Worm (Caenorhabditis elegans) whole organism, L1 larva: ENCODE measurements around the gene srz-97.

Experiments
- ama-1 ChIP-seq: fragments of 150-350 bp; optimal IDR thresholded peaks from 2 replicates; lab custom pipeline; 2014
- ceh-82 ChIP-seq, 3 experiments: fragments of 150-350 bp in 1 of 3; sonication (generic microtip) in 2 of 3; optimal IDR thresholded peaks; 2 replicates each; lab custom pipeline; 2014 to 2017; ENCODE audit warnings: missing biosample characterization in 3 of 3, missing genetic modification characterization in 3 of 3
- lsy-2 ChIP-seq, 2 experiments: fragments of 150-350 bp; optimal IDR thresholded peaks; 2 replicates each; lab custom pipeline; 2014; ENCODE audit warnings: missing biosample characterization in 2 of 2, missing genetic modification characterization in 2 of 2
- mep-1 ChIP-seq: fragments of 150-350 bp; optimal IDR thresholded peaks from 2 replicates; lab custom pipeline; 2014; ENCODE audit warnings: missing biosample characterization, missing genetic modification characterization
- nhr-237 ChIP-seq: fragments of 150-350 bp; optimal IDR thresholded peaks from 2 replicates; lab custom pipeline; 2014; ENCODE audit warnings: missing biosample characterization, missing genetic modification characterization
- nhr-28 ChIP-seq: fragments of 150-350 bp; optimal IDR thresholded peaks from 2 replicates; lab custom pipeline; 2014; ENCODE audit warnings: missing biosample characterization, missing genetic modification characterization
- rnt-1 ChIP-seq: sonication (generic microtip); optimal IDR thresholded peaks from 2 replicates; lab custom pipeline; 2016; ENCODE audit warnings: mild to moderate bottlenecking, missing genetic modification characterization, moderate library complexity, missing compliant biosample characterization
- snpc-4 ChIP-seq: fragments of 150-350 bp; optimal IDR thresholded peaks from 2 replicates; lab custom pipeline; 2014; ENCODE audit warnings: missing biosample characterization, missing genetic modification characterization
- tbx-2 ChIP-seq: sonication (generic microtip); optimal IDR thresholded peaks from 2 replicates; lab custom pipeline; 2016; ENCODE audit warnings: missing genetic modification characterization, missing compliant biosample characterization
- unc-62 ChIP-seq: fragments of 150-350 bp; optimal IDR thresholded peaks from 2 replicates; lab custom pipeline; 2014; ENCODE audit warnings: missing biosample characterization, missing genetic modification reagents, missing genetic modification characterization
- ztf-11 ChIP-seq, 2 experiments: sonication (generic microtip); optimal IDR thresholded peaks; 2 replicates each; lab custom pipeline; 2016 to 2017; ENCODE audit warnings: missing genetic modification characterization in 2 of 2, missing biosample characterization in 1 of 2, missing compliant biosample characterization in 1 of 2
- ztf-4 ChIP-seq: fragments of 150-350 bp; optimal IDR thresholded peaks from 2 replicates; lab custom pipeline; 2014; ENCODE audit warnings: missing biosample characterization, missing genetic modification characterization

- TF ChIP-seq ztf-11 (tag; optimal IDR thresholded peaks at IDR 0.05; lab: Kevin White, UChicago) (no peak), mep-1 (tag; lab: Kevin White, UChicago) (no peak), ama-1 (lab: Kevin White, UChicago) (no peak), ceh-82 (tag; optimal IDR thresholded peaks at IDR 0.05; lab: Kevin White, UChicago) (no peak), ztf-4 (tag; lab: Kevin White, UChicago) (no peak), nhr-28 (tag; lab: Kevin White, UChicago) (no peak), snpc-4 (tag; lab: Kevin White, UChicago) (no peak), tbx-2 (tag; lab: Kevin White, UChicago) (no peak), lsy-2 (tag; optimal IDR thresholded peaks at IDR 0.05; lab: Kevin White, UChicago) (no peak), unc-62 (GFP tag; lab: Kevin White, UChicago) (no peak), rnt-1 (tag; lab: Kevin White, UChicago) (no peak), nhr-237 (no peak)
Observed at ce11 chrV:14460615-14461102, 7.4 kb downstream of the srz-97 start, which contains the start of gene F08H9.2.
